Worm (Caenorhabditis elegans) whole organism, L4 larva: ENCODE results near the gene Y73B6BL.23.

ENCODE experiments used
- F26F4.8 ChIP-seq: fragments of 200-800 bp; sonication (Bioruptor generic); conservative IDR thresholded peaks from 2 replicates; pipeline ENCODE4 v1.3.6; 2022; ENCODE audit warnings: missing genetic modification characterization, missing compliant biosample characterization
- F37D6.2 ChIP-seq: sonication (generic microtip); optimal IDR thresholded peaks from 2 replicates; lab custom pipeline; 2016; ENCODE audit warnings: mild to moderate bottlenecking, missing genetic modification characterization, missing compliant biosample characterization
- F49E8.2 ChIP-seq: sonication (generic microtip); optimal IDR thresholded peaks from 2 replicates; lab custom pipeline; 2016; ENCODE audit warnings: missing compliant biosample characterization, mild to moderate bottlenecking, missing genetic modification characterization, borderline replicate concordance
- T20F7.1 ChIP-seq: fragments of 200-800 bp; sonication (Bioruptor generic); optimal IDR thresholded peaks from 2 replicates; lab custom pipeline; 2018; ENCODE audit warnings: mild to moderate bottlenecking, missing genetic modification characterization, missing compliant biosample characterization
- T26A8.4 ChIP-seq: fragments of 200-800 bp; sonication (Bioruptor generic); IDR thresholded peaks from 2 replicates; pipeline ENCODE4 v1.3.6; 2022; ENCODE audit warnings: missing genetic modification characterization, missing compliant biosample characterization
- Y105C5A.15 ChIP-seq: fragments of 200-800 bp; sonication (Bioruptor generic); IDR thresholded peaks from 2 replicates; pipeline ENCODE4 v1.3.6; 2022; ENCODE audit warnings: missing genetic modification characterization, missing compliant biosample characterization
- ZK546.5 ChIP-seq, 2 experiments: sonication (generic microtip); optimal IDR thresholded peaks; 2 replicates each; lab custom pipeline; 2017; ENCODE audit warnings: missing biosample characterization in 2 of 2, missing genetic modification characterization in 2 of 2
- aha-1 ChIP-seq: fragments of 150-350 bp; peaks from one replicate; lab custom pipeline; 2014; ENCODE audit warnings: missing biosample characterization, missing genetic modification characterization
- arid-1 ChIP-seq: fragments of 200-800 bp; sonication (Bioruptor generic); conservative IDR thresholded peaks from 2 replicates; pipeline ENCODE4 v1.3.6; 2022; ENCODE audit warnings: missing genetic modification reagents, missing genetic modification characterization, missing compliant biosample characterization
- attf-4 ChIP-seq: sonication (generic microtip); optimal IDR thresholded peaks from 3 replicates; lab custom pipeline; 2017; ENCODE audit warnings: missing biosample characterization, missing genetic modification characterization
- ceh-20 ChIP-seq: fragments of 200-800 bp; sonication (Bioruptor generic); IDR thresholded peaks from 2 replicates; pipeline ENCODE4 v1.3.6; 2022; ENCODE audit warnings: missing genetic modification reagents, missing genetic modification characterization, missing compliant biosample characterization
- ceh-32 ChIP-seq: sonication (generic microtip); optimal IDR thresholded peaks from 2 replicates; lab custom pipeline; 2016; ENCODE audit warnings: mild to moderate bottlenecking, missing genetic modification characterization, missing compliant biosample characterization; ENCODE audit not compliant: poor library complexity
- ceh-44 ChIP-seq: fragments of 200-800 bp; sonication (Bioruptor generic); IDR thresholded peaks from 2 replicates; pipeline ENCODE4 v1.3.6; 2022; ENCODE audit warnings: missing genetic modification reagents, missing genetic modification characterization, missing compliant biosample characterization
- ctbp-1 ChIP-seq: fragments of 200-800 bp; sonication (Bioruptor generic); IDR thresholded peaks from 2 replicates; pipeline ENCODE4 v1.3.6; 2022; ENCODE audit warnings: missing genetic modification reagents, missing genetic modification characterization, missing compliant biosample characterization
- dpl-1 ChIP-seq: fragments of 150-350 bp; optimal IDR thresholded peaks from 2 replicates; lab custom pipeline; 2014; ENCODE audit warnings: missing biosample characterization, missing genetic modification reagents, missing genetic modification characterization
- duxl-1 ChIP-seq: sonication (generic microtip); optimal IDR thresholded peaks from 2 replicates; lab custom pipeline; 2016; ENCODE audit warnings: mild to moderate bottlenecking, missing genetic modification characterization, moderate library complexity, missing compliant biosample characterization; ENCODE audit not compliant: poor library complexity
- dve-1 ChIP-seq: sonication (generic microtip); optimal IDR thresholded peaks from 2 replicates; lab custom pipeline; 2017; ENCODE audit warnings: antibody characterized with exemption, mild to moderate bottlenecking, missing genetic modification characterization, missing compliant biosample characterization; ENCODE audit not compliant: insufficient read depth
- egl-27 ChIP-seq: sonication (generic microtip); optimal IDR thresholded peaks from 3 replicates; lab custom pipeline; 2017; ENCODE audit warnings: missing biosample characterization, missing genetic modification reagents, missing genetic modification characterization
- jun-1 ChIP-seq: fragments of 150-350 bp; optimal IDR thresholded peaks from 2 replicates; lab custom pipeline; 2014; ENCODE audit warnings: missing biosample characterization, missing genetic modification reagents, missing genetic modification characterization
- lim-7 ChIP-seq: fragments of 200-800 bp; sonication (Bioruptor generic); IDR thresholded peaks from 2 replicates; pipeline ENCODE4 v1.3.6; 2022; ENCODE audit warnings: missing genetic modification characterization, missing compliant biosample characterization
- lin-1 ChIP-seq: fragments of 200-800 bp; sonication (Bioruptor generic); IDR thresholded peaks from 2 replicates; pipeline ENCODE4 v1.3.6; 2022; ENCODE audit warnings: missing genetic modification reagents, missing genetic modification characterization, missing compliant biosample characterization
- lin-13 ChIP-seq: fragments of 150-350 bp; optimal IDR thresholded peaks from 2 replicates; lab custom pipeline; 2014; ENCODE audit warnings: missing biosample characterization, missing genetic modification reagents, missing genetic modification characterization
- lin-15B ChIP-seq: fragments of 150-350 bp; sonication (generic microtip); optimal IDR thresholded peaks from 3 replicates; lab custom pipeline; 2014; ENCODE audit warnings: missing biosample characterization, missing genetic modification characterization
- lin-39 ChIP-seq: fragments of 150-350 bp; optimal IDR thresholded peaks from 2 replicates; lab custom pipeline; 2014; ENCODE audit warnings: missing biosample characterization, missing genetic modification reagents, missing genetic modification characterization
- madf-5 ChIP-seq, 2 experiments: fragments of 200-800 bp; sonication (Bioruptor generic); IDR thresholded peaks; 2 replicates each; pipeline ENCODE4 v1.3.6; 2022; ENCODE audit warnings: missing compliant biosample characterization in 2 of 2, missing genetic modification characterization in 2 of 2
- mdl-1 ChIP-seq, 2 experiments: fragments of 150-350 bp in 1 of 2; sonication (generic microtip) in 1 of 2; optimal IDR thresholded peaks; 2 replicates each; lab custom pipeline; 2014 to 2017; ENCODE audit warnings: missing biosample characterization in 2 of 2, missing genetic modification characterization in 2 of 2
- mep-1 ChIP-seq: fragments of 150-350 bp; sonication (generic microtip); optimal IDR thresholded peaks from 3 replicates; lab custom pipeline; 2014; ENCODE audit warnings: missing biosample characterization, missing genetic modification characterization
- nhr-237 ChIP-seq: sonication (generic microtip); optimal IDR thresholded peaks from 2 replicates; lab custom pipeline; 2017; ENCODE audit warnings: missing biosample characterization, missing genetic modification characterization
- nhr-28 ChIP-seq: fragments of 150-350 bp; optimal IDR thresholded peaks from 2 replicates; lab custom pipeline; 2014; ENCODE audit warnings: missing biosample characterization, missing genetic modification characterization
- nhr-42 ChIP-seq: fragments of 200-800 bp; sonication (Bioruptor generic); IDR thresholded peaks from 2 replicates; pipeline ENCODE4 v1.3.6; 2022; ENCODE audit warnings: missing genetic modification characterization, missing compliant biosample characterization
- nhr-48 ChIP-seq: sonication (generic microtip); optimal IDR thresholded peaks from 2 replicates; lab custom pipeline; 2016; ENCODE audit warnings: mild to moderate bottlenecking, missing genetic modification characterization, missing compliant biosample characterization
- nhr-77 ChIP-seq: fragments of 150-350 bp; optimal IDR thresholded peaks from 2 replicates; lab custom pipeline; 2014; ENCODE audit warnings: missing biosample characterization, missing genetic modification characterization
- rbr-2 ChIP-seq: sonication (generic microtip); optimal IDR thresholded peaks from 2 replicates; lab custom pipeline; 2016; ENCODE audit warnings: missing genotype, missing genetic modification characterization, missing compliant biosample characterization
- sdz-12 ChIP-seq: fragments of 200-800 bp; sonication (Bioruptor generic); optimal IDR thresholded peaks from 2 replicates; lab custom pipeline; 2018; ENCODE audit warnings: mild to moderate bottlenecking, missing genetic modification characterization, missing compliant biosample characterization
- skn-1 ChIP-seq: fragments of 150-350 bp; optimal IDR thresholded peaks from 2 replicates; lab custom pipeline; 2014; ENCODE audit warnings: missing biosample characterization, missing genetic modification characterization
- snpc-1.2 ChIP-seq: fragments of 200-800 bp; sonication (Bioruptor generic); IDR thresholded peaks from 2 replicates; pipeline ENCODE4 v1.3.6; 2022; ENCODE audit warnings: missing genetic modification reagents, missing genetic modification characterization, missing compliant biosample characterization
- tag-97 ChIP-seq: fragments of 200-800 bp; sonication (Bioruptor generic); IDR thresholded peaks from 2 replicates; pipeline ENCODE4 v1.3.6; 2022; ENCODE audit warnings: missing genetic modification characterization, missing compliant biosample characterization
- unc-130 ChIP-seq: sonication (generic microtip); optimal IDR thresholded peaks from 2 replicates; lab custom pipeline; 2016; ENCODE audit warnings: missing genetic modification reagents, missing genetic modification characterization, missing compliant biosample characterization
- unc-39 ChIP-seq: sonication (generic microtip); optimal IDR thresholded peaks from 2 replicates; lab custom pipeline; 2017; ENCODE audit warnings: missing biosample characterization, missing genetic modification characterization
- unc-62 ChIP-seq, 3 experiments: fragments of 150-350 bp in 1 of 3; sonication (generic microtip); optimal IDR thresholded peaks in 2 of 3; peaks in 1 of 3; 1 replicate in 1 of 3; 2 replicates in 2 of 3; lab custom pipeline; 2014 to 2017; ENCODE audit warnings: missing biosample characterization in 3 of 3, missing genetic modification characterization in 3 of 3, missing genetic modification reagents in 3 of 3, missing genotype in 1 of 3
- zag-1 ChIP-seq: fragments of 150-350 bp; optimal IDR thresholded peaks from 2 replicates; lab custom pipeline; 2014; ENCODE audit warnings: missing biosample characterization, missing genetic modification characterization
- zfp-2 ChIP-seq: sonication (generic microtip); optimal IDR thresholded peaks from 2 replicates; lab custom pipeline; 2016; ENCODE audit warnings: mild to moderate bottlenecking, missing genetic modification characterization, missing compliant biosample characterization
- zip-11 ChIP-seq: fragments of 200-800 bp; sonication (Bioruptor generic); IDR thresholded peaks from 2 replicates; pipeline ENCODE4 v1.3.6; 2022; ENCODE audit warnings: missing genetic modification characterization, missing compliant biosample characterization

Y73B6BL.23 gene

DNA sequence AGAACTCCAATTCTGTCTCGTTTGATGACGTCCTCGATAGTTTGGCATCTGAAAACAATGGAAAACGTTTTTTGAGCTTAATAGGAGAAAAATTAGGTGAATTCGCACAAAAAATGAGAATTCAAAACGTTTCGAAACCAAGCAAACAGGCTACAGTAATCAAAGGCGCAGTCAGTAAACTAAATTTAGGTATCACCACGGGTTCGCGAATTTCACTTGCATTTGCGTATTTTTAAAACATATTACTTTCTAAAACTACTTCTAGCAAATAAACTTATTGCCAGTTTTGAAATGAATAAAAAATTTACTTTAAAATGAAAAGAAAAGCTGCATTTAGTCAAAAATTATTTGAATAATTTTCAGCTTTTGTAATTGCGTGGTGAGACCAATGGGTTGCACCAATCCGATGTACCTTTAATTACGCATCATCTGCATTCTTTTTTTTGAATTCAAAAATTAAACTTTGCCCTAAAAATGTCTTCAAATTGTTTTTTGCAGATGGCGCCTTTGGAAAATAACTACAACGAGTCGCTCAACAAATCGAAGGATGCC is at the start of gene Y73B6BL.23, which contains the start of gene htp-2:
Y73B6BL.23 (minus strand) TSS at position 51 of the 552 bp plus-strand sequence.
htp-2 (plus strand) TSS at position 492 of the 552 bp plus-strand sequence.
- TF ChIP-seq lim-7 (GFP tag; lab: Robert Waterston, UW) (no peak), snpc-1.2 (GFP tag; lab: Robert Waterston, UW) (no peak), nhr-77 (tag; lab: Kevin White, UChicago) (no peak), dve-1 (no peak), lin-15B (no peak), ZK546.5 (tag; optimal IDR thresholded peaks at IDR 0.05; lab: Kevin White, UChicago) (no peak), lin-1 (GFP tag; lab: Robert Waterston, UW) (no peak), F26F4.8 (no peak), lin-39 (no peak), mdl-1 (tag; optimal IDR thresholded peaks at IDR 0.05; lab: Kevin White, UChicago) (no peak), nhr-237 (tag; lab: Kevin White, UChicago) (no peak), jun-1 (no peak), zip-11 (GFP tag; lab: Robert Waterston, UW) (no peak), ctbp-1 (no peak), mep-1 (tag; lab: Kevin White, UChicago) (no peak), ceh-20 (GFP tag; lab: Robert Waterston, UW) (no peak), rbr-2 (tag; lab: Kevin White, UChicago) (no peak)
- TF ChIP-seq, all 104 proteins: peak for 0

DNA sequence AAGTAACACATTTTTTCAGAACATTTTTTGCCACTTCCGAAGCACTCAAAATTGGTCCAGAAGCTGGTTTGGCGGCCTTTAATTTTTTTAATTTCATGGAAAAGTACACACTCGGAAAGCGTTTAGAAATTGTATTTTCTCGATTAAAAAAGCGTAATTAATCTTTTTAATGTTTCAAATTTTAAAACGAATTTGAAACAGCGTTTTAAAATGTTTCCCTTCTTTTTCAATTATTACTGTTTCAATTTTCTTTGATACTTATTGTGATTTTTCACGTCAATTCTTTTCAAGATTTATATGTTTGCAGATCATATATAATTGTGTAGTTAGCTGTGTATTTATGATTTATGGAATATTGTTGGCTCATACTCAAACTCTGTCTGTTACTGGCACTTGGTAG is 45.1 kb upstream of the Y73B6BL.23 start, which contains the start of gene acr-25:
acr-25 (plus strand) TSS at position 301 of the 400 bp plus-strand sequence.
- TF ChIP-seq duxl-1 (tag; lab: Kevin White, UChicago) (no peak), ceh-44 (no peak), T26A8.4 (GFP tag; lab: Robert Waterston, UW) (no peak), aha-1 (tag; lab: Kevin White, UChicago) (no peak), attf-4 (tag; lab: Kevin White, UChicago) (no peak), F49E8.2 (tag; lab: Kevin White, UChicago) (no peak), skn-1 (tag; lab: Kevin White, UChicago) (no peak), nhr-42 (GFP tag; lab: Robert Waterston, UW) (no peak), mdl-1 (tag; optimal IDR thresholded peaks at IDR 0.05; lab: Kevin White, UChicago) (no peak), F37D6.2 (tag; lab: Kevin White, UChicago) (no peak)
- TF ChIP-seq, all 104 proteins: peak for 0

- no peak for TF ChIP-seq unc-62 (GFP tag; optimal IDR thresholded peaks at IDR 0.05 in 1 of 2; lab: Kevin White, UChicago)
- TF ChIP-seq unc-62 (tag; optimal IDR thresholded peaks at IDR 0.05; lab: Kevin White, UChicago), result no peak
- no peak for TF ChIP-seq zfp-2 (tag; lab: Kevin White, UChicago)
- TF ChIP-seq nhr-28 (tag; lab: Kevin White, UChicago), result no peak
- TF ChIP-seq snpc-1.2 (GFP tag; lab: Robert Waterston, UW), result peak; percentile 87
- TF ChIP-seq arid-1, result no peak
Measured at ce11 chrIV:6460596-6460995, 41.7 kb upstream of the Y73B6BL.23 start.

- TF ChIP-seq T20F7.1 (no peak), Y105C5A.15 (no peak), madf-5 (GFP tag; IDR thresholded peaks at IDR 0.05; lab: Robert Waterston, UW) (no peak), tag-97 (GFP tag; lab: Robert Waterston, UW) (no peak), F49E8.2 (tag; lab: Kevin White, UChicago) (no peak), egl-27 (no peak), sdz-12 (no peak), mdl-1 (tag; optimal IDR thresholded peaks at IDR 0.05; lab: Kevin White, UChicago) (no peak), zag-1 (no peak), lin-13 (no peak), unc-130 (GFP tag; lab: Kevin White, UChicago) (no peak), arid-1 (no peak), dpl-1 (GFP tag; lab: Kevin White, UChicago) (no peak), ceh-32 (no peak), unc-39 (tag; lab: Kevin White, UChicago) (no peak), skn-1 (tag; lab: Kevin White, UChicago) (no peak), nhr-48 (no peak)
Measured at ce11 chrIV:6457472-6457871, 38.6 kb upstream of the Y73B6BL.23 start, which contains the start of gene lgc-10. lgc-10 (minus strand) TSS chrIV:6457572.
